Worm (Caenorhabditis elegans): ENCODE data around the gene sftb-2.

sftb-2 gene

ce11 chrV:117312-117711, 10.7 kb upstream of the sftb-2 start:
- TF ChIP-seq pax-1 (tag; optimal IDR thresholded peaks at IDR 0.05) = no peak
- TF ChIP-seq K09A11.1 (tag; optimal IDR thresholded peaks at IDR 0.05; ENCODE audit: insufficient read depth) = no peak
- no peak for TF ChIP-seq ets-4 (tag; optimal IDR thresholded peaks at IDR 0.05)
- no peak for TF ChIP-seq nhr-11 (tag; optimal IDR thresholded peaks at IDR 0.05)
- no peak for TF ChIP-seq lin-11 (tag; optimal IDR thresholded peaks at IDR 0.05)
- TF ChIP-seq ahr-1 (tag; optimal IDR thresholded peaks at IDR 0.05) = no peak
- TF ChIP-seq sox-2 (GFP tag; IDR thresholded peaks at IDR 0.05) = no peak
- TF ChIP-seq hlh-13 (GFP tag; optimal IDR thresholded peaks at IDR 0.05) = no peak
- TF ChIP-seq ceh-9 (tag; optimal IDR thresholded peaks at IDR 0.05) = no peak

- no peak for TF ChIP-seq ceh-9 (tag; optimal IDR thresholded peaks at IDR 0.05)
- TF ChIP-seq eyg-1 (tag; optimal IDR thresholded peaks at IDR 0.05) = no peak
- TF ChIP-seq lim-6 (tag; optimal IDR thresholded peaks at IDR 0.05) = no peak
- TF ChIP-seq ceh-19 (GFP tag; optimal IDR thresholded peaks at IDR 0.05) = no peak
- TF ChIP-seq Y22D7AL.16 (tag; optimal IDR thresholded peaks at IDR 0.05) = no peak
- TF ChIP-seq pha-4 (tag; optimal IDR thresholded peaks at IDR 0.05) = no peak
- TF ChIP-seq madf-2 (tag; optimal IDR thresholded peaks at IDR 0.05) = no peak
- TF ChIP-seq K02D7.2 (tag; optimal IDR thresholded peaks at IDR 0.05) = no peak
Observed at ce11 chrV:122249-122648, 5.8 kb upstream of the sftb-2 start.

ce11 chrV:122750-123149, 5.3 kb upstream of the sftb-2 start, which contains the start of gene cgp-1:
Gene cgp-1, minus strand, starts transcription at chrV:122789.
- no peak for TF ChIP-seq pag-3 (tag; optimal IDR thresholded peaks at IDR 0.05; ENCODE audit: borderline replicate concordance)
- no peak for TF ChIP-seq ceh-6 (GFP tag; optimal IDR thresholded peaks at IDR 0.05)
- no peak for TF ChIP-seq sox-4 (tag; optimal IDR thresholded peaks at IDR 0.05)
- TF ChIP-seq ttx-3 (tag; optimal IDR thresholded peaks at IDR 0.05) = no peak
- TF ChIP-seq eyg-1 (tag; optimal IDR thresholded peaks at IDR 0.05) = no peak
- no peak for TF ChIP-seq ceh-22 (tag; optimal IDR thresholded peaks at IDR 0.05)
- no peak for TF ChIP-seq ceh-48 (tag; optimal IDR thresholded peaks at IDR 0.05)
- no peak for TF ChIP-seq pha-2 (tag; optimal IDR thresholded peaks at IDR 0.05)
- no peak for TF ChIP-seq hlh-15 (tag; optimal IDR thresholded peaks at IDR 0.05)
- TF ChIP-seq unc-86 (tag; optimal IDR thresholded peaks at IDR 0.05) = no peak
- peak; percentile 30 for TF ChIP-seq nfya-1 (tag; optimal IDR thresholded peaks at IDR 0.05)
- peak; percentile 69 for TF ChIP-seq hlh-8 (tag; optimal IDR thresholded peaks at IDR 0.05)
- no peak for TF ChIP-seq hlh-6 (tag; optimal IDR thresholded peaks at IDR 0.05)
- no peak for TF ChIP-seq ceh-19 (GFP tag; optimal IDR thresholded peaks at IDR 0.05)

- TF ChIP-seq ceh-9 (tag; optimal IDR thresholded peaks at IDR 0.05) = no peak
- TF ChIP-seq lin-11 (tag; optimal IDR thresholded peaks at IDR 0.05) = no peak
- no peak for TF ChIP-seq pros-1 (tag; optimal IDR thresholded peaks at IDR 0.05)
- no peak for TF ChIP-seq C38D4.7 (GFP tag; optimal IDR thresholded peaks at IDR 0.05)
- no peak for TF ChIP-seq ets-4 (tag; optimal IDR thresholded peaks at IDR 0.05)
- TF ChIP-seq ceh-31 (tag; optimal IDR thresholded peaks at IDR 0.05) = no peak
Observed at ce11 chrV:123513-123912, 4.5 kb upstream of the sftb-2 start.

- no peak for TF ChIP-seq ceh-2 (tag; optimal IDR thresholded peaks at IDR 0.05)
Observed at ce11 chrV:123915-124314, 4.1 kb upstream of the sftb-2 start.

ce11 chrV:126610-127009, 1.4 kb upstream of the sftb-2 start, which contains the start of gene W03F9.1:
Gene W03F9.1, minus strand, starts transcription at chrV:126718.
- no peak for TF ChIP-seq syd-9 (tag; optimal IDR thresholded peaks at IDR 0.05)
- TF ChIP-seq nfya-1 (tag; optimal IDR thresholded peaks at IDR 0.05) = peak; percentile 3
- TF ChIP-seq unc-3 (GFP tag; conservative IDR thresholded peaks at IDR 0.05) = no peak
- TF ChIP-seq unc-3 (tag; optimal IDR thresholded peaks at IDR 0.05) = no peak
- no peak for TF ChIP-seq ttx-3 (tag; optimal IDR thresholded peaks at IDR 0.05)
- TF ChIP-seq K09A11.1 (tag; optimal IDR thresholded peaks at IDR 0.05; ENCODE audit: insufficient read depth) = peak; percentile 2
- no peak for TF ChIP-seq rnt-1 (tag; optimal IDR thresholded peaks at IDR 0.05)
- no peak for TF ChIP-seq madf-2 (tag; optimal IDR thresholded peaks at IDR 0.05)
- no peak for TF ChIP-seq elt-4 (tag; optimal IDR thresholded peaks at IDR 0.05)
- TF ChIP-seq ceh-14 (tag; optimal IDR thresholded peaks at IDR 0.05) = peak; percentile 89
- TF ChIP-seq ceh-31 (tag; optimal IDR thresholded peaks at IDR 0.05) = peak; percentile 7
- no peak for TF ChIP-seq pag-3 (tag; optimal IDR thresholded peaks at IDR 0.05; ENCODE audit: borderline replicate concordance)
- TF ChIP-seq pha-2 (tag; optimal IDR thresholded peaks at IDR 0.05) = peak; percentile 4
- TF ChIP-seq hlh-6 (tag; optimal IDR thresholded peaks at IDR 0.05) = no peak
- no peak for TF ChIP-seq eyg-1 (tag; optimal IDR thresholded peaks at IDR 0.05)
- TF ChIP-seq sdc-2 (tag; optimal IDR thresholded peaks at IDR 0.05) = no peak
- TF ChIP-seq unc-42 (tag; optimal IDR thresholded peaks at IDR 0.05) = peak; percentile 76
- no peak for TF ChIP-seq sox-4 (tag; optimal IDR thresholded peaks at IDR 0.05)
- TF ChIP-seq nhr-11 (tag; optimal IDR thresholded peaks at IDR 0.05) = no peak
- TF ChIP-seq unc-86 (tag; optimal IDR thresholded peaks at IDR 0.05) = peak; percentile 1
- peak; percentile 28 for TF ChIP-seq pqm-1 (tag; optimal IDR thresholded peaks at IDR 0.05)
- TF ChIP-seq tbx-7 (tag; optimal IDR thresholded peaks at IDR 0.05) = no peak
- no peak for TF ChIP-seq C38D4.7 (GFP tag; optimal IDR thresholded peaks at IDR 0.05)
- TF ChIP-seq lim-6 (tag; optimal IDR thresholded peaks at IDR 0.05) = no peak
